Fruit fly (Drosophila melanogaster) whole organism, embryonic: ENCODE measurements around the gene CG15818.

Source experiments
- ATbp ChIP-seq: fragments of 200-800 bp; sonication (Bioruptor generic); optimal IDR thresholded peaks from 2 replicates; lab custom pipeline; 2017; ENCODE audit warnings: missing biosample characterization, mild to moderate bottlenecking, missing genetic modification characterization, missing genetic modification reagents
- Aef1 ChIP-seq: fragments of 200-800 bp; sonication (Bioruptor generic); IDR thresholded peaks from 3 replicates; pipeline ENCODE4 v1.3.6; 2022; ENCODE audit warnings: missing biosample characterization, missing genetic modification characterization
- C15 ChIP-seq: fragments of 200-800 bp; sonication (Bioruptor generic); IDR thresholded peaks from 3 replicates; pipeline ENCODE4 v1.3.6; 2022; ENCODE audit warnings: missing biosample characterization, missing genetic modification characterization
- CG10462 ChIP-seq: fragments of 200-800 bp; sonication (Bioruptor generic); optimal IDR thresholded peaks from 2 replicates; lab custom pipeline; 2016; ENCODE audit warnings: missing biosample characterization, missing genetic modification characterization
- CG10654 ChIP-seq: fragments of 200-800 bp; sonication (Bioruptor generic); optimal IDR thresholded peaks from 2 replicates; lab custom pipeline; 2016; ENCODE audit warnings: missing biosample characterization, missing genetic modification characterization
- CG11085 ChIP-seq: fragments of 200-800 bp; sonication (Bioruptor generic); IDR thresholded peaks from 2 replicates; pipeline ENCODE4 v1.3.6; 2022; ENCODE audit warnings: missing biosample characterization, missing genetic modification characterization
- CG12744 ChIP-seq: fragments of 200-800 bp; sonication (Bioruptor generic); optimal IDR thresholded peaks from 2 replicates; lab custom pipeline; 2016; ENCODE audit warnings: missing biosample characterization, missing genetic modification characterization
- CG12769 ChIP-seq: fragments of 200-800 bp; sonication (Bioruptor generic); optimal IDR thresholded peaks from 2 replicates; lab custom pipeline; 2019; ENCODE audit warnings: missing biosample characterization, mild to moderate bottlenecking, missing genetic modification characterization, moderate library complexity
- CG14710 ChIP-seq: fragments of 200-800 bp; sonication (Bioruptor generic); optimal IDR thresholded peaks from 3 replicates; lab custom pipeline; 2019; ENCODE audit warnings: missing biosample characterization, mild to moderate bottlenecking, missing genetic modification characterization, moderate library complexity
- CG15011 ChIP-seq: fragments of 200-800 bp; sonication (Bioruptor generic); optimal IDR thresholded peaks from 3 replicates; lab custom pipeline; 2018; ENCODE audit warnings: missing biosample characterization, mild to moderate bottlenecking, missing genetic modification characterization
- CG2202 ChIP-seq: fragments of 200-800 bp; sonication (Bioruptor generic); optimal IDR thresholded peaks from 2 replicates; lab custom pipeline; 2018; ENCODE audit warnings: missing biosample characterization, mild to moderate bottlenecking, missing genetic modification characterization
- CG2889 ChIP-seq: fragments of 200-800 bp; sonication (Bioruptor generic); IDR thresholded peaks from 3 replicates; pipeline ENCODE4 v1.3.6; 2022; ENCODE audit warnings: missing biosample characterization, missing genetic modification characterization
- CG34422 ChIP-seq: fragments of 200-800 bp; sonication (Bioruptor generic); IDR thresholded peaks from 3 replicates; pipeline ENCODE4 v1.3.6; 2022; ENCODE audit warnings: missing biosample characterization, missing genetic modification characterization
- CG3847 ChIP-seq: fragments of 200-800 bp; sonication (Bioruptor generic); IDR thresholded peaks from 2 replicates; pipeline ENCODE4 v1.3.6; 2022; ENCODE audit warnings: missing biosample characterization, missing genetic modification characterization
- CG5953 ChIP-seq: fragments of 200-800 bp; sonication (Bioruptor generic); IDR thresholded peaks from 2 replicates; pipeline ENCODE4 v1.3.6; 2022; ENCODE audit warnings: missing biosample characterization, missing genetic modification characterization
- CG6175 ChIP-seq: fragments of 200-800 bp; sonication (Bioruptor generic); IDR thresholded peaks from 3 replicates; pipeline ENCODE4 v1.3.6; 2022; ENCODE audit warnings: missing biosample characterization, missing genetic modification characterization
- CG6689 ChIP-seq: fragments of 200-800 bp; sonication (Bioruptor generic); IDR thresholded peaks from 2 replicates; pipeline ENCODE4 v1.3.6; 2022; ENCODE audit warnings: missing biosample characterization, missing genetic modification characterization
- CG6813 ChIP-seq: fragments of 200-800 bp; sonication (Bioruptor generic); optimal IDR thresholded peaks from 2 replicates; lab custom pipeline; 2017; ENCODE audit warnings: missing biosample characterization, missing genetic modification characterization, mild to moderate bottlenecking, moderate library complexity, missing genetic modification reagents
- CG8765 ChIP-seq: fragments of 200-800 bp; sonication (Bioruptor generic); IDR thresholded peaks from 2 replicates; pipeline ENCODE4 v1.3.6; 2022; ENCODE audit warnings: missing biosample characterization, missing genetic modification characterization
- CG8944 ChIP-seq: fragments of 200-800 bp; sonication (Bioruptor generic); optimal IDR thresholded peaks from 3 replicates; lab custom pipeline; 2016; ENCODE audit warnings: missing biosample characterization, missing genetic modification characterization
- Dek ChIP-seq: fragments of 200-800 bp; sonication (Bioruptor generic); optimal IDR thresholded peaks from 3 replicates; lab custom pipeline; 2019; ENCODE audit warnings: missing biosample characterization, mild to moderate bottlenecking, missing genetic modification characterization, moderate library complexity
- Dll ChIP-seq: fragments of 200-800 bp; sonication (Bioruptor generic); IDR thresholded peaks from 4 replicates; pipeline ENCODE4 v1.3.6; 2022; ENCODE audit warnings: missing biosample characterization, missing genetic modification characterization; ENCODE audit not compliant: partially characterized antibody
- Dref ChIP-seq: fragments of 200-800 bp; sonication (Bioruptor generic); IDR thresholded peaks from 2 replicates; pipeline ENCODE4 v1.3.6; 2022; ENCODE audit warnings: missing biosample characterization, missing genetic modification characterization
- Ets65A ChIP-seq: fragments of 200-800 bp; sonication (Bioruptor generic); peaks from one replicate; lab custom pipeline; 2016; ENCODE audit warnings: missing biosample characterization, missing genetic modification characterization
- Gsc ChIP-seq: fragments of 200-800 bp; sonication (Bioruptor generic); IDR thresholded peaks from 2 replicates; pipeline ENCODE4 v1.3.6; 2022; ENCODE audit warnings: missing biosample characterization, missing genetic modification characterization
- Gug ChIP-seq: fragments of 200-800 bp; sonication (Bioruptor generic); IDR thresholded peaks from 4 replicates; pipeline ENCODE4 v1.3.6; 2022; ENCODE audit warnings: missing biosample characterization, missing genetic modification characterization
- H2.0 ChIP-seq: fragments of 200-800 bp; sonication (Bioruptor generic); IDR thresholded peaks from 2 replicates; pipeline ENCODE4 v1.3.6; 2022; ENCODE audit warnings: missing biosample characterization, missing genetic modification characterization
- HLHmδ ChIP-seq: fragments of 200-800 bp; sonication (Bioruptor generic); optimal IDR thresholded peaks from 2 replicates; lab custom pipeline; 2018; ENCODE audit warnings: missing biosample characterization, mild to moderate bottlenecking, missing genetic modification characterization, moderate library complexity
- Max ChIP-seq: fragments of 200-800 bp; sonication (Bioruptor generic); optimal IDR thresholded peaks from 2 replicates; lab custom pipeline; 2016; ENCODE audit warnings: missing biosample characterization, mild to moderate bottlenecking, missing genetic modification characterization
- Myb ChIP-seq: fragments of 200-800 bp; sonication (Bioruptor generic); optimal IDR thresholded peaks from 2 replicates; lab custom pipeline; 2016; ENCODE audit warnings: missing biosample characterization, missing genetic modification characterization
- Pdp1 ChIP-seq, 2 experiments: fragments of 200-800 bp; sonication (Bioruptor generic); optimal IDR thresholded peaks; 3 replicates each; lab custom pipeline; 2016; ENCODE audit warnings: missing biosample characterization in 2 of 2, missing genetic modification characterization in 2 of 2, mild to moderate bottlenecking in 1 of 2, moderate library complexity in 1 of 2
- Six4 ChIP-seq: fragments of 200-800 bp; sonication (Bioruptor generic); optimal IDR thresholded peaks from 2 replicates; lab custom pipeline; 2016; ENCODE audit warnings: missing biosample characterization, missing genetic modification characterization
- Sox102F ChIP-seq: fragments of 200-800 bp; sonication (Bioruptor generic); optimal IDR thresholded peaks from 2 replicates; lab custom pipeline; 2018; ENCODE audit warnings: missing biosample characterization, mild to moderate bottlenecking, missing genetic modification characterization, moderate library complexity
- aop ChIP-seq: fragments of 200-800 bp; sonication (Bioruptor generic); IDR thresholded peaks from 2 replicates; pipeline ENCODE4 v1.3.6; 2022; ENCODE audit warnings: missing biosample characterization, missing genetic modification characterization
- ap ChIP-seq: fragments of 200-800 bp; sonication (Bioruptor generic); IDR thresholded peaks from 2 replicates; pipeline ENCODE4 v1.3.6; 2022; ENCODE audit warnings: missing biosample characterization, missing genetic modification characterization
- bcd ChIP-seq: fragments of 200-800 bp; sonication (Bioruptor generic); optimal IDR thresholded peaks from 2 replicates; lab custom pipeline; 2017; ENCODE audit warnings: missing biosample characterization, mild to moderate bottlenecking, missing genetic modification characterization
- cg ChIP-seq: fragments of 200-800 bp; sonication (Bioruptor generic); optimal IDR thresholded peaks from 3 replicates; lab custom pipeline; 2019; ENCODE audit warnings: missing biosample characterization, mild to moderate bottlenecking, missing genetic modification characterization, moderate library complexity
- crc ChIP-seq: fragments of 200-800 bp; sonication (Bioruptor generic); optimal IDR thresholded peaks from 2 replicates; lab custom pipeline; 2016; ENCODE audit warnings: missing biosample characterization, missing genetic modification characterization
- eyg ChIP-seq: fragments of 200-800 bp; sonication (Bioruptor generic); optimal IDR thresholded peaks from 3 replicates; lab custom pipeline; 2016; ENCODE audit warnings: missing biosample characterization, missing genetic modification characterization
- fd3F ChIP-seq: fragments of 200-800 bp; sonication (Bioruptor generic); optimal IDR thresholded peaks from 2 replicates; lab custom pipeline; 2018; ENCODE audit warnings: missing biosample characterization, mild to moderate bottlenecking, missing genetic modification characterization, moderate library complexity
- fu2 ChIP-seq: fragments of 200-800 bp; sonication (Bioruptor generic); optimal IDR thresholded peaks from 2 replicates; lab custom pipeline; 2016; ENCODE audit warnings: missing biosample characterization, missing genetic modification characterization
- grau ChIP-seq: fragments of 200-800 bp; optimal IDR thresholded peaks from 3 replicates; lab custom pipeline; 2019; ENCODE audit warnings: missing biosample characterization, mild to moderate bottlenecking, missing genetic modification characterization, moderate library complexity
- her ChIP-seq: fragments of 200-800 bp; sonication (Bioruptor generic); optimal IDR thresholded peaks from 2 replicates; lab custom pipeline; 2016; ENCODE audit warnings: missing biosample characterization, missing genetic modification characterization
- hkb ChIP-seq, 2 experiments: fragments of 200-800 bp in 1 of 2; fragments of >200 bp in 1 of 2; sonication (Bioruptor generic) in 1 of 2; IDR thresholded peaks in 1 of 2; optimal IDR thresholded peaks in 1 of 2; 2 replicates each; pipeline versions ENCODE4 v1.3.6 to Lab custom; 2017 to 2022; ENCODE audit warnings: missing biosample characterization in 1 of 2, missing genetic modification characterization in 1 of 2
- hth ChIP-seq: fragments of >200 bp; optimal IDR thresholded peaks from 2 replicates; lab custom pipeline; 2017; ENCODE audit warnings: inconsistent platforms
- peb ChIP-seq: fragments of 200-800 bp; sonication (Bioruptor generic); IDR thresholded peaks from 2 replicates; pipeline ENCODE4 v1.3.6; 2022; ENCODE audit warnings: missing biosample characterization, missing genetic modification characterization
- pita ChIP-seq: fragments of 200-800 bp; sonication (Bioruptor generic); optimal IDR thresholded peaks from 2 replicates; lab custom pipeline; 2017; ENCODE audit warnings: missing biosample characterization, mild to moderate bottlenecking, missing genetic modification characterization
- sens ChIP-seq: fragments of 200-800 bp; sonication (Bioruptor generic); peaks from one replicate; lab custom pipeline; 2016; ENCODE audit warnings: missing biosample characterization, missing genetic modification characterization
- tin ChIP-seq: fragments of 200-800 bp; sonication (Bioruptor generic); optimal IDR thresholded peaks from 3 replicates; lab custom pipeline; 2016; ENCODE audit warnings: missing biosample characterization, missing genetic modification characterization
- wor ChIP-seq: fragments of 200-800 bp; sonication (Bioruptor generic); IDR thresholded peaks from 2 replicates; pipeline ENCODE4 v1.3.6; 2022; ENCODE audit warnings: missing biosample characterization, missing genetic modification characterization
- zen ChIP-seq: fragments of 200-800 bp; sonication (Bioruptor generic); optimal IDR thresholded peaks from 3 replicates; lab custom pipeline; 2018; ENCODE audit warnings: missing biosample characterization, mild to moderate bottlenecking, missing genetic modification characterization, moderate library complexity
- zfh1 ChIP-seq: fragments of 200-800 bp; sonication (Bioruptor generic); IDR thresholded peaks from 3 replicates; pipeline ENCODE4 v1.3.6; 2022; ENCODE audit warnings: missing biosample characterization, missing genetic modification characterization

The CG15818 gene

dm6 chr2L:7376157-7376556 lies 34.6 kb upstream of the CG15818 start (continued):
- TF ChIP-seq peb (no peak), CG6689 (GFP tag; lab: Robert Waterston, UW) (peak; percentile 39; the same call in 1 of the 2 replicates), wor (GFP tag; lab: Robert Waterston, UW) (0 out of 2 replicates have a peak, but pooled peaks have one; percentile 11), her (GFP tag; lab: Kevin White, UChicago) (no peak), CG5953 (GFP tag; lab: Robert Waterston, UW) (no peak), CG14710 (tag; lab: Kevin White, UChicago) (no peak), CG15011 (GFP tag; lab: Kevin White, UChicago) (no peak), cg (no peak), ap (GFP tag; lab: Robert Waterston, UW) (peak; percentile 55), fd3F (GFP tag; lab: Kevin White, UChicago) (no peak), Dll (GFP tag; lab: Robert Waterston, UW) (no peak), CG3847 (GFP tag; lab: Robert Waterston, UW) (no peak), zen (no peak), zfh1 (GFP tag; lab: Robert Waterston, UW) (peak; percentile 54; the same call in 1 of the 3 replicates), HLHmδ (GFP tag; lab: Kevin White, UChicago) (no peak), Dref (no peak), bcd (GFP tag; lab: Kevin White, UChicago) (no peak), sens (GFP tag; lab: Kevin White, UChicago) (peak; percentile 80), Dek (tag; lab: Kevin White, UChicago) (no peak), CG10654 (GFP tag; lab: Kevin White, UChicago) (peak; percentile 2), CG6175 (GFP tag; lab: Robert Waterston, UW) (no peak), CG6813 (GFP tag; lab: Kevin White, UChicago) (no peak), Max (no peak), CG10462 (no peak), fu2 (GFP tag; lab: Kevin White, UChicago) (no peak), H2.0 (GFP tag; lab: Robert Waterston, UW) (peak; percentile 58), Six4 (GFP tag; lab: Kevin White, UChicago) (no peak), tin (peak; percentile 6), eyg (GFP tag; lab: Kevin White, UChicago) (no peak), CG8944 (GFP tag; lab: Kevin White, UChicago) (peak; percentile 15), Gsc (no peak), hkb (optimal IDR thresholded peaks at IDR 0.05; lab: Kevin White, UChicago) (no peak), hkb (GFP tag; IDR thresholded peaks at IDR 0.05; lab: Robert Waterston, UW) (peak; percentile 77), CG2889 (GFP tag; lab: Robert Waterston, UW) (no peak), C15 (GFP tag; lab: Robert Waterston, UW) (0 out of 3 replicates have a peak, but pooled peaks have one; percentile 33), CG8765 (GFP tag; lab: Robert Waterston, UW) (no peak), Myb (GFP tag; lab: Kevin White, UChicago) (no peak), Aef1 (GFP tag; lab: Robert Waterston, UW) (no peak), Sox102F (GFP tag; lab: Kevin White, UChicago) (peak; percentile 55), CG2202 (tag; lab: Kevin White, UChicago) (no peak), CG12744 (GFP tag; lab: Kevin White, UChicago) (no peak), ATbp (GFP tag; lab: Kevin White, UChicago) (no peak), CG12769 (tag; lab: Kevin White, UChicago) (no peak), Gug (GFP tag; lab: Robert Waterston, UW) (no peak), aop (no peak), pita (GFP tag; lab: Kevin White, UChicago) (no peak), grau (tag; lab: Kevin White, UChicago) (no peak), hth (no peak), CG11085 (GFP tag; lab: Robert Waterston, UW) (0 out of 2 replicates have a peak, but pooled peaks have one; percentile 19), CG34422 (GFP tag; lab: Robert Waterston, UW) (peak; percentile 16; the same call in 1 of the 3 replicates), Ets65A (GFP tag; lab: Kevin White, UChicago) (no peak), Pdp1 (GFP tag; optimal IDR thresholded peaks at IDR 0.05; lab: Kevin White, UChicago) (peak in 1 of 2 experiments; percentile 14), crc (GFP tag; lab: Kevin White, UChicago) (no peak)
